Worm (Caenorhabditis elegans) whole organism, midembryonic: Measurements from ENCODE around the gene ZK1010.10.

Source experiments
- flt-1 ChIP-seq: fragments of 200-800 bp; sonication (Bioruptor generic); IDR thresholded peaks from 2 replicates; pipeline ENCODE4 v1.3.6; 2022; ENCODE audit warnings: missing genetic modification characterization, missing compliant biosample characterization
- ztf-29 ChIP-seq: fragments of 200-800 bp; sonication (Bioruptor generic); IDR thresholded peaks from 2 replicates; pipeline ENCODE4 v1.3.6; 2022; ENCODE audit warnings: missing genetic modification reagents, missing genetic modification characterization, missing compliant biosample characterization

DNA sequence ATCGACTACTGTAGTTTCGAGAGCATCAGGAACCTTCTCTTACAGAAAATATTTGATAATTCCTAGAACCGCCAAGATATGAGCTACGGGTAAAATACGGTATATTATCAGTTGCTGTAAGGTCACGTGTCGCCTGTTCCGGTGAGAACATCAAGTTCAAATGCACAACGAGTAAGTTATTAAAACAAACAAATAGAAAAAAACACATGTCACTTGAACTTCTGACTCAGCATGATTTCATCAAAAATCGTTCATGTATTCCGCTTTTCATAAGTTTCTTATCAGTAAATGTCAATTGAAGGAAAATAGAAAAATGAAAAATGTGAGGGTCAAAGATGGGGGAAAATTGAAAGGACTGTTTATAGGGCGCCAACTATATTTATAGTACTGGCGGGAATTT, 41.5 kb upstream of the ZK1010.10 start:
- TF ChIP-seq flt-1 (GFP tag; lab: Robert Waterston, UW) (no peak), ztf-29 (no peak)
